Fruit fly (Drosophila melanogaster) whole organism, embryonic: ENCODE measurements around the gene CG6055.

Source experiments
- Awh ChIP-seq: fragments of 200-800 bp; sonication (Bioruptor generic); IDR thresholded peaks from 2 replicates; pipeline ENCODE4, ENCODE4 v1.3.6; 2022; ENCODE audit warnings: missing biosample characterization, missing genetic modification characterization
- CG10321 ChIP-seq: fragments of 200-800 bp; sonication (Bioruptor generic); IDR thresholded peaks from 2 replicates; pipeline ENCODE4 v1.3.6; 2022; ENCODE audit warnings: missing biosample characterization, missing genetic modification characterization
- CG11504 ChIP-seq: fragments of 200-800 bp; sonication (Bioruptor generic); optimal IDR thresholded peaks from 3 replicates; lab custom pipeline; 2019; ENCODE audit warnings: missing biosample characterization, mild to moderate bottlenecking, missing genetic modification characterization, moderate library complexity
- CG12155 ChIP-seq: fragments of 200-800 bp; sonication (Bioruptor generic); optimal IDR thresholded peaks from 3 replicates; lab custom pipeline; 2016; ENCODE audit warnings: missing biosample characterization, missing genetic modification characterization
- CG12391 ChIP-seq: fragments of 200-800 bp; sonication (Bioruptor generic); optimal IDR thresholded peaks from 3 replicates; lab custom pipeline; 2018; ENCODE audit warnings: missing biosample characterization, mild to moderate bottlenecking, missing genetic modification characterization, moderate library complexity
- CG12744 ChIP-seq: fragments of 200-800 bp; sonication (Bioruptor generic); optimal IDR thresholded peaks from 2 replicates; lab custom pipeline; 2016; ENCODE audit warnings: missing biosample characterization, missing genetic modification characterization
- CG13424 ChIP-seq: fragments of 200-800 bp; sonication (Bioruptor generic); optimal IDR thresholded peaks from 2 replicates; lab custom pipeline; 2019; ENCODE audit warnings: missing biosample characterization, mild to moderate bottlenecking, missing genetic modification characterization, moderate library complexity
- CG14667 ChIP-seq: fragments of 200-800 bp; sonication (Bioruptor generic); IDR thresholded peaks from 2 replicates; pipeline ENCODE4 v1.3.6; 2022; ENCODE audit warnings: missing biosample characterization, missing genetic modification characterization
- CG14860 ChIP-seq: fragments of 200-800 bp; sonication (Bioruptor generic); IDR thresholded peaks from 3 replicates; pipeline ENCODE4 v1.3.6; 2022; ENCODE audit warnings: missing biosample characterization, missing genetic modification characterization; ENCODE audit not compliant: partially characterized antibody
- CG15479 ChIP-seq: fragments of 200-800 bp; sonication (Bioruptor generic); optimal IDR thresholded peaks from 3 replicates; lab custom pipeline; 2019; ENCODE audit warnings: missing biosample characterization, mild to moderate bottlenecking, missing genetic modification characterization, moderate library complexity
- CG17385 ChIP-seq: fragments of 200-800 bp; sonication (Bioruptor generic); optimal IDR thresholded peaks from 3 replicates; lab custom pipeline; 2018; ENCODE audit warnings: missing biosample characterization, mild to moderate bottlenecking, missing genetic modification characterization
- CG2202 ChIP-seq: fragments of 200-800 bp; sonication (Bioruptor generic); optimal IDR thresholded peaks from 2 replicates; lab custom pipeline; 2018; ENCODE audit warnings: missing biosample characterization, mild to moderate bottlenecking, missing genetic modification characterization
- CG31388 ChIP-seq: fragments of 200-800 bp; sonication (Bioruptor generic); optimal IDR thresholded peaks from 2 replicates; lab custom pipeline; 2016; ENCODE audit warnings: missing biosample characterization, missing genetic modification characterization
- CG34376 ChIP-seq: fragments of 200-800 bp; sonication (Bioruptor generic); optimal IDR thresholded peaks from 2 replicates; lab custom pipeline; 2018; ENCODE audit warnings: missing biosample characterization, mild to moderate bottlenecking, missing genetic modification characterization
- CG3838 ChIP-seq: fragments of 200-800 bp; sonication (Bioruptor generic); optimal IDR thresholded peaks from 3 replicates; lab custom pipeline; 2016; ENCODE audit warnings: missing biosample characterization, missing genetic modification characterization
- CG5180 ChIP-seq: fragments of 200-800 bp; sonication (Bioruptor generic); optimal IDR thresholded peaks from 3 replicates; lab custom pipeline; 2017; ENCODE audit warnings: missing biosample characterization, missing genetic modification characterization, mild to moderate bottlenecking, moderate library complexity, missing genetic modification reagents
- CG5953 ChIP-seq: fragments of 200-800 bp; sonication (Bioruptor generic); IDR thresholded peaks from 2 replicates; pipeline ENCODE4 v1.3.6; 2022; ENCODE audit warnings: missing biosample characterization, missing genetic modification characterization
- CG6854 ChIP-seq: fragments of 200-800 bp; sonication (Bioruptor generic); optimal IDR thresholded peaks from 3 replicates; lab custom pipeline; 2017; ENCODE audit warnings: missing biosample characterization, mild to moderate bottlenecking, missing genetic modification characterization
- CG7928 ChIP-seq: fragments of 200-800 bp; sonication (Bioruptor generic); optimal IDR thresholded peaks from 2 replicates; lab custom pipeline; 2017; ENCODE audit warnings: missing biosample characterization, mild to moderate bottlenecking, missing genetic modification characterization
- CG7987 ChIP-seq: fragments of 200-800 bp; sonication (Bioruptor generic); optimal IDR thresholded peaks from 2 replicates; lab custom pipeline; 2018; ENCODE audit warnings: missing biosample characterization, mild to moderate bottlenecking, missing genetic modification characterization, moderate library complexity
- Jarid2 ChIP-seq: fragments of 200-800 bp; sonication (Bioruptor generic); optimal IDR thresholded peaks from 3 replicates; lab custom pipeline; 2017; ENCODE audit warnings: mild to moderate bottlenecking, missing biosample characterization, missing genetic modification reagents, missing genetic modification characterization
- Opbp ChIP-seq: fragments of 200-800 bp; sonication (Bioruptor generic); IDR thresholded peaks from 3 replicates; pipeline ENCODE4 v1.3.6; 2022; ENCODE audit warnings: missing biosample characterization, missing genetic modification characterization; ENCODE audit not compliant: partially characterized antibody
- Ptx1 ChIP-seq: fragments of 200-800 bp; sonication (Bioruptor generic); IDR thresholded peaks from 2 replicates; pipeline ENCODE4 v1.3.6; 2022; ENCODE audit warnings: missing biosample characterization, missing genetic modification characterization
- Scr ChIP-seq: fragments of 200-800 bp; sonication (Bioruptor generic); IDR thresholded peaks from 2 replicates; pipeline ENCODE4 v1.3.6; 2022; ENCODE audit warnings: missing biosample characterization, missing genetic modification characterization; ENCODE audit not compliant: partially characterized antibody
- az2 ChIP-seq: fragments of 200-800 bp; sonication (Bioruptor generic); optimal IDR thresholded peaks from 3 replicates; lab custom pipeline; 2016; ENCODE audit warnings: missing biosample characterization, missing genetic modification characterization
- bsh ChIP-seq, 2 experiments: fragments of 200-800 bp; sonication (Bioruptor generic); optimal IDR thresholded peaks; 2 replicates each; lab custom pipeline; 2017 to 2018; ENCODE audit warnings: mild to moderate bottlenecking in 2 of 2, missing biosample characterization in 2 of 2, missing genetic modification characterization in 2 of 2, moderate library complexity in 1 of 2
- cas ChIP-seq: fragments of 200-800 bp; sonication (Bioruptor generic); IDR thresholded peaks from 2 replicates; pipeline ENCODE4 v1.3.6; 2022; ENCODE audit warnings: missing biosample characterization, missing genetic modification characterization
- caup ChIP-seq: fragments of 200-800 bp; sonication (Bioruptor generic); optimal IDR thresholded peaks from 3 replicates; lab custom pipeline; 2017; ENCODE audit warnings: missing biosample characterization, mild to moderate bottlenecking, missing genetic modification characterization, moderate library complexity; ENCODE audit not compliant: severe bottlenecking
- chinmo ChIP-seq: fragments of 200-800 bp; sonication (Bioruptor generic); IDR thresholded peaks from 4 replicates; pipeline ENCODE4 v1.3.6; 2022; ENCODE audit warnings: missing biosample characterization, missing genetic modification characterization; ENCODE audit not compliant: partially characterized antibody
- croc ChIP-seq: fragments of 200-800 bp; sonication (Bioruptor generic); conservative IDR thresholded peaks from 3 replicates; pipeline ENCODE4 v1.3.6; 2022; ENCODE audit warnings: missing biosample characterization, missing genetic modification characterization
- da ChIP-seq: fragments of 200-800 bp; sonication (Bioruptor generic); optimal IDR thresholded peaks from 2 replicates; lab custom pipeline; 2016; ENCODE audit warnings: missing biosample characterization, missing genetic modification characterization
- esg ChIP-seq: fragments of 200-800 bp; sonication (Bioruptor generic); conservative IDR thresholded peaks from 2 replicates; pipeline ENCODE4 v1.3.6; 2022; ENCODE audit warnings: missing biosample characterization, missing genetic modification characterization
- exex ChIP-seq: fragments of 200-800 bp; sonication (Bioruptor generic); optimal IDR thresholded peaks from 4 replicates; lab custom pipeline; 2018; ENCODE audit warnings: missing biosample characterization, mild to moderate bottlenecking, missing genetic modification characterization, moderate library complexity
- grn ChIP-seq: fragments of 200-800 bp; sonication (Bioruptor generic); optimal IDR thresholded peaks from 3 replicates; lab custom pipeline; 2017; ENCODE audit warnings: missing biosample characterization, missing genetic modification characterization
- knrl ChIP-seq: fragments of 200-800 bp; sonication (Bioruptor generic); IDR thresholded peaks from 3 replicates; pipeline ENCODE4 v1.3.6; 2022; ENCODE audit warnings: missing biosample characterization, missing genetic modification characterization; ENCODE audit not compliant: partially characterized antibody
- lilli ChIP-seq: fragments of 200-800 bp; sonication (Bioruptor generic); optimal IDR thresholded peaks from 3 replicates; lab custom pipeline; 2016; ENCODE audit warnings: missing biosample characterization, missing genetic modification characterization
- org-1 ChIP-seq: fragments of 200-800 bp; sonication (Bioruptor generic); optimal IDR thresholded peaks from 2 replicates; lab custom pipeline; 2017; ENCODE audit warnings: missing biosample characterization, missing genetic modification characterization
- pb ChIP-seq: fragments of 200-800 bp; sonication (Bioruptor generic); optimal IDR thresholded peaks from 3 replicates; lab custom pipeline; 2016; ENCODE audit warnings: missing biosample characterization, missing genetic modification characterization
- sd ChIP-seq: fragments of 200-800 bp; sonication (Bioruptor generic); optimal IDR thresholded peaks from 3 replicates; lab custom pipeline; 2018; ENCODE audit warnings: missing biosample characterization, mild to moderate bottlenecking, missing genetic modification characterization, moderate library complexity
- sens-2 ChIP-seq: fragments of 200-800 bp; sonication (Bioruptor generic); IDR thresholded peaks from 2 replicates; pipeline ENCODE4 v1.3.6; 2022; ENCODE audit warnings: missing biosample characterization, missing genetic modification characterization
- sug ChIP-seq: fragments of 200-800 bp; optimal IDR thresholded peaks from 2 replicates; lab custom pipeline; 2019; ENCODE audit warnings: missing biosample characterization, mild to moderate bottlenecking, missing genetic modification characterization, moderate library complexity
- trh ChIP-seq: fragments of 200-800 bp; sonication (Bioruptor generic); optimal IDR thresholded peaks from 2 replicates; lab custom pipeline; 2016; ENCODE audit warnings: missing biosample characterization, missing genetic modification characterization

Gene CG6055

DNA sequence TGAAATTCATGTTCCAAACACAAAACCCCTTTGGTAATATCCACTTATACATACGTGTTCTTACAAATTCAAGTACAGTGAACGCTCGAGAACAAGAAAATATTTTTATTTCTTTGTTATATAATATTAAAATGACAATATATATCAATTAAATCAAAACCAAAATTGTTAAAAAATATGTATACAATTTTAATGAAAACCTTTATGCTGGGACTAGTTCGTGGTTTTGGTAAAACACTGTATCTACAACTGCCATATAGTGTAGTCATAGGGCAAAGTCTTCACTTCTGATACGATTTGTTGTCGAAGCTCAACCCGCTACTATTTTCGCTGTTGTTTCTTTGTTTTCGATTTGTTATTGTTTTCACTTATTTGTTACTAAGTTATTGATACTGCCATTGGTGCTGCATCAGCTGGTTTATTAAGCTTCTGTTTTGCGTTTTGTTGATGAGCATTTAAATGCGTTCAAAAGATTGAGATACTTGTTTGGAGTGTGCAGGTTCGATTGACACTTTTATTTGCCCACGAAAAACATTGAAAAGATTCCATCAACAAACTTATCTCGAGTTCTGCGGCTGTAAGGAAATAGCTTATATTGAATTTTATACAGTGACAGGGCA, 31.5 kb upstream of the CG6055 start (continued):
- TF ChIP-seq Opbp (GFP tag; lab: Robert Waterston, UW) (no peak), CG12155 (GFP tag; lab: Kevin White, UChicago) (peak; percentile 12), lilli (GFP tag; lab: Kevin White, UChicago) (no peak), cas (0 out of 2 replicates have a peak, but pooled peaks have one; percentile 26), CG6854 (peak; percentile 63), CG17385 (peak; percentile 9), esg (peak; percentile 33; the same call in 1 of the 2 replicates), da (GFP tag; lab: Kevin White, UChicago) (no peak), org-1 (GFP tag; lab: Kevin White, UChicago) (peak; percentile 24), CG5953 (no peak)

DNA sequence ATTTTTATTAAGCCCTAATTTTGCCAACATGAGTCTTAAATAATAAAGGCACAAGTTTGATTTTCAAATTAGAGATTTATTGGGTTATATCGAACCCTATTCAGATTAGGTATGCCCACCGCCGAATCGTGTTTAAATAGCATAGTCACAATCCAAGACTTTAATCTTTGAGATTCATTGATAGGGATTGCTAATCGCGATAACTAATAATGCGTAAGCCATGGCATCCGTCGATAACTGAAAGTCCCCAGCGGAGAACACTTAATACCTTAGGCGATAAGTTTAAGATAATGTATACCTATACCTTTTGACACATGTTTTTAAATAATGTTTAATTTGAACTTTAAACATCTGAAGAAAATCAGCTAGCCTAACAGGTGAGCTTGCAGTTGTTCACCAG, 30.9 kb upstream of the CG6055 start:
- TF ChIP-seq Ptx1 (GFP tag; lab: Robert Waterston, UW), result no peak
- TF ChIP-seq CG5180 (GFP tag; lab: Kevin White, UChicago), result no peak
- no peak for TF ChIP-seq az2 (GFP tag; lab: Kevin White, UChicago)
- no peak for TF ChIP-seq CG13424
- TF ChIP-seq CG7987 (GFP tag; lab: Kevin White, UChicago), result no peak
- no peak for TF ChIP-seq bsh (GFP tag; optimal IDR thresholded peaks at IDR 0.05; lab: Kevin White, UChicago)
- TF ChIP-seq sens-2 (GFP tag; lab: Robert Waterston, UW), result no peak
- TF ChIP-seq CG12744, result no peak
- no peak for TF ChIP-seq CG2202
- no peak for TF ChIP-seq CG12391
- TF ChIP-seq knrl, result no peak
- no peak for TF ChIP-seq Awh
- TF ChIP-seq trh (GFP tag; lab: Kevin White, UChicago), result no peak
- peak; percentile 56 for TF ChIP-seq grn (GFP tag; lab: Kevin White, UChicago)
- no peak for TF ChIP-seq CG14667 (GFP tag; lab: Robert Waterston, UW)
- no peak for TF ChIP-seq caup (GFP tag; lab: Kevin White, UChicago)
- TF ChIP-seq CG14860, result no peak
- TF ChIP-seq CG31388 (GFP tag; lab: Kevin White, UChicago), result no peak
- no peak for TF ChIP-seq Jarid2 (GFP tag; lab: Kevin White, UChicago)
- no peak for TF ChIP-seq Scr (GFP tag; lab: Robert Waterston, UW)
- no peak for TF ChIP-seq croc (GFP tag; lab: Robert Waterston, UW)
- no peak for TF ChIP-seq CG15479 (GFP tag; lab: Kevin White, UChicago)
- no peak for TF ChIP-seq CG3838 (GFP tag; lab: Kevin White, UChicago)
- no peak for TF ChIP-seq CG11504 (tag; lab: Kevin White, UChicago)
- TF ChIP-seq chinmo, result no peak
- TF ChIP-seq pb (GFP tag; lab: Kevin White, UChicago), result no peak
- TF ChIP-seq sug (tag; lab: Kevin White, UChicago), result peak; percentile 96
- no peak for TF ChIP-seq CG7928 (GFP tag; lab: Kevin White, UChicago)
- TF ChIP-seq CG10321, result no peak
- peak; percentile 52 for TF ChIP-seq CG34376
- TF ChIP-seq sd (tag; lab: Kevin White, UChicago), result peak; percentile 8
- TF ChIP-seq exex (tag; lab: Kevin White, UChicago), result peak; percentile 85
